Worm (Caenorhabditis elegans) whole organism, late embryonic: ENCODE measurements around the gene F11E6.4.

ENCODE experiments used
- T23F11.4 ChIP-seq: fragments of 200-800 bp; sonication (Bioruptor generic); optimal IDR thresholded peaks from 2 replicates; lab custom pipeline; 2018; ENCODE audit warnings: mild to moderate bottlenecking, missing genetic modification characterization, missing compliant biosample characterization
- ceh-30 ChIP-seq: fragments of 150-350 bp; optimal IDR thresholded peaks from 2 replicates; lab custom pipeline; 2014; ENCODE audit warnings: missing biosample characterization, missing genetic modification characterization
- ceh-34 ChIP-seq: sonication (generic microtip); optimal IDR thresholded peaks from 2 replicates; lab custom pipeline; 2016; ENCODE audit warnings: mild to moderate bottlenecking, missing genetic modification characterization, missing compliant biosample characterization
- ceh-45 ChIP-seq: fragments of 200-800 bp; sonication (Bioruptor generic); IDR thresholded peaks from 2 replicates; pipeline ENCODE4 v1.3.6; 2022; ENCODE audit warnings: missing genetic modification reagents, missing genetic modification characterization, missing compliant biosample characterization
- fax-1 ChIP-seq: sonication (generic microtip); optimal IDR thresholded peaks from 2 replicates; lab custom pipeline; 2016; ENCODE audit warnings: missing genotype, missing genetic modification characterization, missing compliant biosample characterization
- fkh-10 ChIP-seq: fragments of 150-350 bp; optimal IDR thresholded peaks from 2 replicates; lab custom pipeline; 2014; ENCODE audit warnings: missing biosample characterization, missing genetic modification reagents, missing genetic modification characterization
- lin-11 ChIP-seq: fragments of 200-800 bp; sonication (Bioruptor generic); optimal IDR thresholded peaks from 2 replicates; lab custom pipeline; 2018; ENCODE audit warnings: mild to moderate bottlenecking, missing genetic modification characterization, missing compliant biosample characterization
- mec-3 ChIP-seq: sonication (generic microtip); optimal IDR thresholded peaks from 2 replicates; lab custom pipeline; 2016; ENCODE audit warnings: borderline replicate concordance, missing genetic modification characterization, missing compliant biosample characterization
- pha-2 ChIP-seq: sonication (generic microtip); optimal IDR thresholded peaks from 2 replicates; lab custom pipeline; 2017; ENCODE audit warnings: mild to moderate bottlenecking, missing genetic modification characterization, missing compliant biosample characterization
- pha-4 ChIP-seq: fragments of 150-350 bp; optimal IDR thresholded peaks from 2 replicates; lab custom pipeline; 2018; ENCODE audit warnings: missing biosample characterization, missing genetic modification reagents, missing genetic modification characterization
- pqm-1 ChIP-seq: sonication (generic microtip); optimal IDR thresholded peaks from 2 replicates; lab custom pipeline; 2016; ENCODE audit warnings: missing genetic modification characterization, missing compliant biosample characterization
- tbx-7 ChIP-seq: sonication (generic microtip); optimal IDR thresholded peaks from 2 replicates; lab custom pipeline; 2016; ENCODE audit warnings: missing genotype, missing genetic modification characterization, missing compliant biosample characterization

- TF ChIP-seq ceh-34 (tag; lab: Kevin White, UChicago) (no peak), ceh-30 (no peak), pha-4 (tag; lab: Kevin White, UChicago) (no peak), ceh-45 (GFP tag; lab: Robert Waterston, UW) (no peak), fax-1 (tag; lab: Kevin White, UChicago) (no peak), T23F11.4 (GFP tag; lab: Kevin White, UChicago) (no peak), fkh-10 (no peak), mec-3 (no peak), tbx-7 (no peak), pha-2 (tag; lab: Kevin White, UChicago) (no peak), lin-11 (tag; lab: Kevin White, UChicago) (no peak), pqm-1 (tag; lab: Kevin White, UChicago) (no peak)
Observed at ce11 chrIV:17431287-17431686, 38.9 kb downstream of the F11E6.4 start, which contains the start of gene lact-6.
